Fruit fly (Drosophila melanogaster): Measurements from ENCODE around the gene Srp68.
A peak's percentile ranks its signal among the peaks of the same experiment; 100 is the strongest.

Srp68 gene

DNA sequence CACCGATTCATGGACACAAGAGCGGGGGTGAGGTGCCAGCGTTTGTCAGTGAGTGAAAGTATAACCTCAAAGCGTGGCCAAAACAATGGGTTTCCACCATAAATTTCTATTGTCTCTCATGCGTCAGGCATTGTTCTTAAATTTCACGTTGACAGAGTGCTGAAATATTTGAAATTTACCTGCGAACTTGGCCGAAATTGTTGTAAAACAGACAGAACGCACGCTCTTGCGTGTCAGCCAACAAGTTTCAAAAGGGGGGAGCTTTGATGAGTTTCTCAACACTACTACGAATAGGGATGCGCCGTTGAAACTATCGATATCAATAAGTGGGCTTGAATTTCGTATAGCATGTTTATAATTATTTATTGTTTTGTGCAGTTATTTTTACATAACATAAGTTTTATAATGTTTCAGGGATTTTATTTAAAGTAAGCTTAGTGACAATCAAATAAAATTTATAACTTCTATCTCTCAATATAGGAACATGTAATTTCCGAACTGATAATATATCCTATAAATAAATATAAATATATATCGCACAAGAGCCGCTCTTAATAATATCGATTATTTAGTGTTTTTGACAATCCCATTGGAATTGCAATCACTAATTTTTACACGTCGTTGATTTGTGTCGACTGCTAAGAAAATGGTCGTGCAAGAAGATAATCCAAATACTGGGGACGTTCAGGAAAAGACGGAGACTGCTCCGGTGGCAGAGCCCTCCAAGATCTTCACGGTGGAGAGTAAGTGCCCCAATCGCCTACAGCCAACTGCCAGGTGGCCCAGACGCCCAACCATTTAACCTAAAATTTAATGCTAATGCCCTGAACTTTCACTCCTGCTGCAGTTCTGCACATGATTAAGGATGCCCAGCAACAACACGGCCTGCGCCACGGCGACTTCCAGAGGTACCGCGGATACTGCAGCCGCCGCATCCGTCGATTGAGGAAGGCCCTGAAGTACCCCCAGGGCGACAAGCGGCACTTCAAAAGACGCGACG is at the start of gene Srp68, which contains the start of gene pix:
Gene Srp68 (plus strand): TSS at position 569 of the 1,000 bp plus-strand sequence.
Gene pix (minus strand): TSS at position 288 of the 1,000 bp plus-strand sequence.
- TF ChIP-seq gcm (GFP tag; optimal IDR thresholded peaks at IDR 0.05): peak; percentile 47
- TF ChIP-seq CG13123 (GFP tag; optimal IDR thresholded peaks at IDR 0.05): peak; percentile 34
- TF ChIP-seq CG17829 (tag; optimal IDR thresholded peaks at IDR 0.05): peak; percentile 76
- TF ChIP-seq CG3163 (GFP tag; optimal IDR thresholded peaks at IDR 0.05): peak; percentile 11
- peak; percentile 73 for TF ChIP-seq Nf-YC (tag; optimal IDR thresholded peaks at IDR 0.05)
- TF ChIP-seq tio (GFP tag; optimal IDR thresholded peaks at IDR 0.05): no peak
- TF ChIP-seq tgo (GFP tag; IDR thresholded peaks at IDR 0.05): peak; percentile 44; the same call in 1 of the 3 replicates
- TF ChIP-seq B-H2 (GFP tag; optimal IDR thresholded peaks at IDR 0.05): peak; percentile 34
- peak; percentile 40 for TF ChIP-seq CG1647 (GFP tag; optimal IDR thresholded peaks at IDR 0.05)
- no peak for TF ChIP-seq Lim3 (GFP tag; IDR thresholded peaks at IDR 0.05)
- peak; percentile 73; the same call in 1 of the 2 replicates for TF ChIP-seq CG9215 (GFP tag; IDR thresholded peaks at IDR 0.05)
- TF ChIP-seq ttk (GFP tag; IDR thresholded peaks at IDR 0.05): no peak; the same call in 1 of the 2 replicates
- 0 out of 2 replicates have a peak, but pooled peaks have one; percentile 43 for TF ChIP-seq CG14667 (GFP tag; IDR thresholded peaks at IDR 0.05)
- no peak for TF ChIP-seq CG3726 (GFP tag; IDR thresholded peaks at IDR 0.05)
- TF ChIP-seq CG7556 (GFP tag; optimal IDR thresholded peaks at IDR 0.05): peak; percentile 45
- peak; percentile 10 for TF ChIP-seq CG16863 (GFP tag; optimal IDR thresholded peaks at IDR 0.05)
- TF ChIP-seq Stat92E (GFP tag; optimal IDR thresholded peaks at IDR 0.05): peak in 1 of 3 experiments; percentile 76
- TF ChIP-seq ewg (GFP tag; optimal IDR thresholded peaks at IDR 0.05): peak; percentile 63
- TF ChIP-seq CG11696 (GFP tag; IDR thresholded peaks at IDR 0.05): no peak
- TF ChIP-seq Hsf (GFP tag; optimal IDR thresholded peaks at IDR 0.05): peak; percentile 61
- TF ChIP-seq Lhr (GFP tag; optimal IDR thresholded peaks at IDR 0.05): peak; percentile 43
- TF ChIP-seq twi (tag; optimal IDR thresholded peaks at IDR 0.05): peak; percentile 63
- TF ChIP-seq HHEX (GFP tag; optimal IDR thresholded peaks at IDR 0.05): peak; percentile 44
- peak; percentile 45 for TF ChIP-seq CHES-1-like (GFP tag; optimal IDR thresholded peaks at IDR 0.05)
- peak; percentile 48 for TF ChIP-seq scrt (GFP tag; optimal IDR thresholded peaks at IDR 0.05)
- TF ChIP-seq CG10147 (GFP tag; optimal IDR thresholded peaks at IDR 0.05): peak; percentile 63
- TF ChIP-seq caup (GFP tag; optimal IDR thresholded peaks at IDR 0.05; ENCODE audit: severe bottlenecking): peak; percentile 65
- TF ChIP-seq lilli (GFP tag; optimal IDR thresholded peaks at IDR 0.05): peak; percentile 75
- TF ChIP-seq lbe (GFP tag; optimal IDR thresholded peaks at IDR 0.05): peak; percentile 51
- peak; percentile 38; the same call in 1 of the 2 replicates for TF ChIP-seq ranshi (GFP tag; IDR thresholded peaks at IDR 0.05)
- TF ChIP-seq mam (GFP tag; optimal IDR thresholded peaks at IDR 0.05): peak; percentile 39
- TF ChIP-seq CG6272 (GFP tag; IDR thresholded peaks at IDR 0.05): peak; percentile 47; the same call in 1 of the 2 replicates
- TF ChIP-seq Dbx (GFP tag; IDR thresholded peaks at IDR 0.05): peak; percentile 67; the same call in 1 of the 3 replicates
- TF ChIP-seq az2 (GFP tag; optimal IDR thresholded peaks at IDR 0.05): peak; percentile 48
- peak; percentile 66 for TF ChIP-seq p53 (GFP tag; optimal IDR thresholded peaks at IDR 0.05)
- peak; percentile 7 for TF ChIP-seq disco-r (GFP tag; optimal IDR thresholded peaks at IDR 0.05)
- peak; percentile 58 for TF ChIP-seq PHDP (tag; optimal IDR thresholded peaks at IDR 0.05)
- TF ChIP-seq Spps (tag; optimal IDR thresholded peaks at IDR 0.05): peak; percentile 13
- TF ChIP-seq CG17912 (GFP tag; optimal IDR thresholded peaks at IDR 0.05): peak; percentile 26
- TF ChIP-seq crp (GFP tag; optimal IDR thresholded peaks at IDR 0.05): peak in 1 of 2 experiments; percentile 36
- TF ChIP-seq CG14965 (GFP tag; optimal IDR thresholded peaks at IDR 0.05; ENCODE audit: borderline replicate concordance): no peak
- 0 out of 2 replicates have a peak, but pooled peaks have one; percentile 34 for TF ChIP-seq NFAT (GFP tag; IDR thresholded peaks at IDR 0.05)
- TF ChIP-seq nerfin-1 (tag; optimal IDR thresholded peaks at IDR 0.05): peak; percentile 63
- peak; percentile 34 for TF ChIP-seq Ssrp (tag; optimal IDR thresholded peaks at IDR 0.05)
- no peak for TF ChIP-seq Trl (optimal IDR thresholded peaks at IDR 0.05)
- peak; percentile 51 for TF ChIP-seq Trl (GFP tag; optimal IDR thresholded peaks at IDR 0.05)
- TF ChIP-seq nerfin-2 (GFP tag; IDR thresholded peaks at IDR 0.05; ENCODE audit: partially characterized antibody): peak; percentile 45; the same call in 1 of the 2 replicates
